Fruit fly (Drosophila melanogaster) whole organism, embryonic: ENCODE results near the gene Ssu72.

Experiments
- ATbp ChIP-seq: fragments of 200-800 bp; sonication (Bioruptor generic); optimal IDR thresholded peaks from 2 replicates; lab custom pipeline; 2017; ENCODE audit warnings: missing biosample characterization, mild to moderate bottlenecking, missing genetic modification characterization, missing genetic modification reagents
- Antp ChIP-seq: fragments of 200-800 bp; sonication (Bioruptor generic); optimal IDR thresholded peaks from 3 replicates; lab custom pipeline; 2016; ENCODE audit warnings: missing biosample characterization, missing genetic modification characterization
- Awh ChIP-seq: fragments of 200-800 bp; sonication (Bioruptor generic); IDR thresholded peaks from 2 replicates; pipeline ENCODE4, ENCODE4 v1.3.6; 2022; ENCODE audit warnings: missing biosample characterization, missing genetic modification characterization
- CG10959 ChIP-seq: fragments of 200-800 bp; sonication (Bioruptor generic); IDR thresholded peaks from 2 replicates; pipeline ENCODE4 v1.3.6; 2022; ENCODE audit warnings: missing biosample characterization, missing genetic modification characterization
- CG12219 ChIP-seq: fragments of 200-800 bp; sonication (Bioruptor generic); optimal IDR thresholded peaks from 3 replicates; lab custom pipeline; 2018; ENCODE audit warnings: missing biosample characterization, mild to moderate bottlenecking, missing genetic modification characterization
- CG14050 ChIP-seq: fragments of 200-800 bp; sonication (Bioruptor generic); IDR thresholded peaks from 3 replicates; pipeline ENCODE4 v1.3.6; 2022; ENCODE audit warnings: missing biosample characterization, missing genetic modification characterization
- CG15011 ChIP-seq: fragments of 200-800 bp; sonication (Bioruptor generic); optimal IDR thresholded peaks from 3 replicates; lab custom pipeline; 2018; ENCODE audit warnings: missing biosample characterization, mild to moderate bottlenecking, missing genetic modification characterization
- CG16815 ChIP-seq: fragments of 200-800 bp; sonication (Bioruptor generic); optimal IDR thresholded peaks from 3 replicates; lab custom pipeline; 2017; ENCODE audit warnings: missing biosample characterization, mild to moderate bottlenecking, missing genetic modification characterization
- CG17568 ChIP-seq: fragments of 200-800 bp; sonication (Bioruptor generic); optimal IDR thresholded peaks from 2 replicates; lab custom pipeline; 2018; ENCODE audit warnings: missing biosample characterization, mild to moderate bottlenecking, missing genetic modification characterization, moderate library complexity
- CG17612 ChIP-seq: fragments of 200-800 bp; sonication (Bioruptor generic); IDR thresholded peaks from 2 replicates; pipeline ENCODE4 v1.3.6; 2022; ENCODE audit warnings: missing biosample characterization, missing genetic modification characterization
- CG18764 ChIP-seq: fragments of 200-800 bp; sonication (Bioruptor generic); optimal IDR thresholded peaks from 3 replicates; lab custom pipeline; 2016; ENCODE audit warnings: missing biosample characterization, missing genetic modification characterization
- CG30020 ChIP-seq: fragments of 200-800 bp; optimal IDR thresholded peaks from 2 replicates; lab custom pipeline; 2019; ENCODE audit warnings: missing biosample characterization, mild to moderate bottlenecking, missing genetic modification characterization, moderate library complexity
- CG31388 ChIP-seq: fragments of 200-800 bp; sonication (Bioruptor generic); optimal IDR thresholded peaks from 2 replicates; lab custom pipeline; 2016; ENCODE audit warnings: missing biosample characterization, missing genetic modification characterization
- CG33557 ChIP-seq: fragments of 200-800 bp; sonication (Bioruptor generic); optimal IDR thresholded peaks from 2 replicates; lab custom pipeline; 2019; ENCODE audit warnings: missing biosample characterization, mild to moderate bottlenecking, missing genetic modification characterization, moderate library complexity
- CG4820 ChIP-seq: fragments of 200-800 bp; sonication (Bioruptor generic); optimal IDR thresholded peaks from 3 replicates; lab custom pipeline; 2016; ENCODE audit warnings: missing biosample characterization, missing genetic modification characterization
- CG6654 ChIP-seq: fragments of 200-800 bp; sonication (Bioruptor generic); optimal IDR thresholded peaks from 2 replicates; lab custom pipeline; 2017; ENCODE audit warnings: missing biosample characterization, mild to moderate bottlenecking, missing genetic modification characterization
- CG7963 ChIP-seq: fragments of 200-800 bp; sonication (Bioruptor generic); IDR thresholded peaks from 3 replicates; pipeline ENCODE4 v1.3.6; 2022; ENCODE audit warnings: missing biosample characterization, missing genetic modification characterization; ENCODE audit not compliant: partially characterized antibody
- CG8281 ChIP-seq: fragments of 200-800 bp; sonication (Bioruptor generic); optimal IDR thresholded peaks from 2 replicates; lab custom pipeline; 2018; ENCODE audit warnings: missing biosample characterization, mild to moderate bottlenecking, missing genetic modification characterization, moderate library complexity
- CoRest ChIP-seq: fragments of 200-800 bp; sonication (Bioruptor generic); optimal IDR thresholded peaks from 3 replicates; lab custom pipeline; 2018; ENCODE audit warnings: missing biosample characterization, mild to moderate bottlenecking, missing genetic modification characterization, moderate library complexity
- D19B ChIP-seq: fragments of 200-800 bp; sonication (Bioruptor generic); optimal IDR thresholded peaks from 2 replicates; lab custom pipeline; 2017; ENCODE audit warnings: missing biosample characterization, mild to moderate bottlenecking, missing genetic modification characterization
- Dip2 ChIP-seq: fragments of 200-800 bp; sonication (Bioruptor generic); IDR thresholded peaks from 2 replicates; pipeline ENCODE4 v1.3.6; 2022; ENCODE audit warnings: missing biosample characterization, missing genetic modification characterization
- Dll ChIP-seq: fragments of 200-800 bp; sonication (Bioruptor generic); IDR thresholded peaks from 4 replicates; pipeline ENCODE4 v1.3.6; 2022; ENCODE audit warnings: missing biosample characterization, missing genetic modification characterization; ENCODE audit not compliant: partially characterized antibody
- Doc2 ChIP-seq: fragments of 200-800 bp; sonication (Bioruptor generic); IDR thresholded peaks from 2 replicates; pipeline ENCODE4 v1.3.6; 2022; ENCODE audit warnings: missing biosample characterization, missing genetic modification characterization
- Dp ChIP-seq: fragments of 200-800 bp; sonication (Bioruptor generic); optimal IDR thresholded peaks from 2 replicates; lab custom pipeline; 2018; ENCODE audit warnings: missing biosample characterization, mild to moderate bottlenecking, missing genetic modification characterization, moderate library complexity
- Fer1 ChIP-seq: fragments of 200-800 bp; sonication (Bioruptor generic); optimal IDR thresholded peaks from 2 replicates; lab custom pipeline; 2017; ENCODE audit warnings: missing biosample characterization, mild to moderate bottlenecking, missing genetic modification characterization
- GATAe ChIP-seq: fragments of 200-800 bp; sonication (Bioruptor generic); conservative IDR thresholded peaks from 2 replicates; pipeline ENCODE4 v1.3.6; 2022; ENCODE audit warnings: missing biosample characterization, missing genetic modification characterization
- Hmx ChIP-seq: fragments of 200-800 bp; sonication (Bioruptor generic); optimal IDR thresholded peaks from 2 replicates; lab custom pipeline; 2016; ENCODE audit warnings: missing biosample characterization, missing genetic modification characterization
- Jarid2 ChIP-seq: fragments of 200-800 bp; sonication (Bioruptor generic); optimal IDR thresholded peaks from 3 replicates; lab custom pipeline; 2017; ENCODE audit warnings: mild to moderate bottlenecking, missing biosample characterization, missing genetic modification reagents, missing genetic modification characterization
- Mes4 ChIP-seq: fragments of 200-800 bp; sonication (Bioruptor generic); optimal IDR thresholded peaks from 2 replicates; lab custom pipeline; 2016; ENCODE audit warnings: missing biosample characterization, missing genetic modification characterization
- Sox100B ChIP-seq: fragments of 200-800 bp; sonication (Bioruptor generic); optimal IDR thresholded peaks from 3 replicates; lab custom pipeline; 2018; ENCODE audit warnings: missing biosample characterization, mild to moderate bottlenecking, missing genetic modification characterization
- Xbp1 ChIP-seq: fragments of 200-800 bp; sonication (Bioruptor generic); optimal IDR thresholded peaks from 3 replicates; lab custom pipeline; 2016; ENCODE audit warnings: missing biosample characterization, mild to moderate bottlenecking, missing genetic modification characterization
- ap ChIP-seq: fragments of 200-800 bp; sonication (Bioruptor generic); IDR thresholded peaks from 2 replicates; pipeline ENCODE4 v1.3.6; 2022; ENCODE audit warnings: missing biosample characterization, missing genetic modification characterization
- bcd ChIP-seq: fragments of 200-800 bp; sonication (Bioruptor generic); optimal IDR thresholded peaks from 2 replicates; lab custom pipeline; 2017; ENCODE audit warnings: missing biosample characterization, mild to moderate bottlenecking, missing genetic modification characterization
- cad ChIP-seq: fragments of >200 bp; optimal IDR thresholded peaks from 2 replicates; lab custom pipeline; 2017; ENCODE audit warnings: missing biosample characterization, missing genetic modification characterization
- chn ChIP-seq: fragments of 200-800 bp; sonication (Bioruptor generic); optimal IDR thresholded peaks from 2 replicates; lab custom pipeline; 2016; ENCODE audit warnings: missing biosample characterization, missing genetic modification characterization
- en ChIP-seq: fragments of 200-800 bp; sonication (Bioruptor generic); optimal IDR thresholded peaks from 2 replicates; lab custom pipeline; 2016; ENCODE audit warnings: missing biosample characterization, missing genetic modification characterization
- gce ChIP-seq: fragments of 200-800 bp; sonication (Bioruptor generic); IDR thresholded peaks from 3 replicates; pipeline ENCODE4 v1.3.6; 2022; ENCODE audit warnings: missing biosample characterization, missing genetic modification characterization
- ham ChIP-seq: fragments of 200-800 bp; sonication (Bioruptor generic); IDR thresholded peaks from 2 replicates; pipeline ENCODE4 v1.3.6; 2022; ENCODE audit warnings: missing biosample characterization, missing genetic modification characterization
- hth ChIP-seq: fragments of >200 bp; optimal IDR thresholded peaks from 2 replicates; lab custom pipeline; 2017; ENCODE audit warnings: inconsistent platforms
- oc ChIP-seq: fragments of 200-800 bp; sonication (Bioruptor generic); optimal IDR thresholded peaks from 2 replicates; lab custom pipeline; 2018; ENCODE audit warnings: missing biosample characterization, mild to moderate bottlenecking, missing genetic modification characterization, moderate library complexity
- run ChIP-seq: fragments of 200-800 bp; sonication (Bioruptor generic); optimal IDR thresholded peaks from 3 replicates; lab custom pipeline; 2018; ENCODE audit warnings: missing biosample characterization, mild to moderate bottlenecking, missing genetic modification characterization
- scrt ChIP-seq: fragments of 200-800 bp; sonication (Bioruptor generic); optimal IDR thresholded peaks from 2 replicates; lab custom pipeline; 2018; ENCODE audit warnings: missing biosample characterization, mild to moderate bottlenecking, missing genetic modification characterization, moderate library complexity
- shn ChIP-seq: fragments of 200-800 bp; sonication (Bioruptor generic); optimal IDR thresholded peaks from 3 replicates; lab custom pipeline; 2016; ENCODE audit warnings: missing biosample characterization, missing genetic modification characterization
- sisA ChIP-seq: fragments of 200-800 bp; sonication (Bioruptor generic); IDR thresholded peaks from 2 replicates; pipeline ENCODE4 v1.3.6; 2022; ENCODE audit warnings: missing biosample characterization, missing genetic modification characterization
- slou ChIP-seq: fragments of 200-800 bp; sonication (Bioruptor generic); optimal IDR thresholded peaks from 3 replicates; lab custom pipeline; 2016; ENCODE audit warnings: missing biosample characterization, missing genetic modification characterization
- so ChIP-seq: fragments of 200-800 bp; sonication (Bioruptor generic); IDR thresholded peaks from 3 replicates; pipeline ENCODE4 v1.3.6; 2022; ENCODE audit warnings: missing biosample characterization, missing genetic modification characterization
- tin ChIP-seq: fragments of 200-800 bp; sonication (Bioruptor generic); optimal IDR thresholded peaks from 3 replicates; lab custom pipeline; 2016; ENCODE audit warnings: missing biosample characterization, missing genetic modification characterization
- unc-4 ChIP-seq: fragments of 200-800 bp; sonication (Bioruptor generic); IDR thresholded peaks from 2 replicates; pipeline ENCODE4 v1.3.6; 2022; ENCODE audit warnings: missing biosample characterization, missing genetic modification characterization; ENCODE audit not compliant: partially characterized antibody
- wdn ChIP-seq: fragments of 200-800 bp; sonication (Bioruptor generic); IDR thresholded peaks from 2 replicates; pipeline ENCODE4 v1.3.6; 2022; ENCODE audit warnings: missing biosample characterization, missing genetic modification characterization
- zen2 ChIP-seq: fragments of 200-800 bp; sonication (Bioruptor generic); IDR thresholded peaks from 3 replicates; pipeline ENCODE4 v1.3.6; 2022; ENCODE audit warnings: missing biosample characterization, missing genetic modification characterization; ENCODE audit not compliant: partially characterized antibody

Ssu72 gene

DNA sequence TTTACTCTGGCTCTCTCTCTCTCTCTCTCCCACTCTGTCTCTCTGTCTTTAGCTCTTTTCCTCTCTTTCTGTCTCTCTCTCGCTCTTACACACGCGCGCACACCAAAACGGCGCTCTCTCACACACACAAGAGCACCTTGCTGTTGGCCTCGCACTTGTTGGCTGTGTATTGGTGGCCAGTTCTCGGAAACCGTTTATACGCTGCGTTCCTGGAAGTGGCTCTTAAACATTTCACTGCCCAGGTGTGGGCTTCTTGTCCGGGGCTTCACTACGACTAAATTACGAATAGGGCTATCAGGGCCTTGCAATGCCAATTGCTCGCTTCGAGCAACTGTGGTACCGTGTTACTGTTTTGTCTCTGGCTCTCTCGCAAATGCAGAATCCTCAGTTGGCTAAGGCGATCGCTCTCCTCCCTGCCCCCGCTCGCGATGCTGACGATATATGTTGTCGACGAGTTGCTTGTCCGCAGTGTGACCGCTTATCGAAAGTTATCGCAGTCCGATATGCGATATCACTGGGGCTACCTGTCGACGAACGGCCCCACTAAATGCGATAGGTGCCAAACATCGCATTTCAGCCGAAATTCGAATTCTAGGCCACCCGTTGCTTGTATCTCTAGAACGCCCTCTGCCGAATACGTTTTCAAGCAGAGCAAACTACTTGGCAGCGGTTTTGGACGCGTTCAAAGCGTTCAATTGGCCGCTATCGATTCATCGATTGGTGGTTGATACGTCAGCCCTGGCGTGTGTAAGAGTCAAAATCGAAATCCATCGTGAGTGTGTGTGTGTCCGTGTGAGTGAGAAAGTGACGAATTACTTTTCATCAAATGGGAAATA lies 18.9 kb downstream of the Ssu72 start, which contains the start of the genes dome and Ubqn (continued):
- peak; percentile 90 for TF ChIP-seq unc-4 (GFP tag; lab: Robert Waterston, UW)
- no peak for TF ChIP-seq CG6654 (GFP tag; lab: Kevin White, UChicago)
- no peak for TF ChIP-seq CG16815 (GFP tag; lab: Kevin White, UChicago)
- TF ChIP-seq CG17612 (GFP tag; lab: Robert Waterston, UW) = no peak
- no peak for TF ChIP-seq Hmx (GFP tag; lab: Kevin White, UChicago)
- TF ChIP-seq Antp (GFP tag; lab: Kevin White, UChicago) = no peak
- TF ChIP-seq run = no peak
- no peak for TF ChIP-seq Sox100B (GFP tag; lab: Kevin White, UChicago)
- peak; percentile 1 for TF ChIP-seq CoRest
- TF ChIP-seq Awh (GFP tag; lab: Robert Waterston, UW) = no peak
- TF ChIP-seq ap = no peak
- TF ChIP-seq sisA (GFP tag; lab: Robert Waterston, UW) = no peak
- TF ChIP-seq wdn = no peak
- TF ChIP-seq scrt (GFP tag; lab: Kevin White, UChicago) = peak; percentile 18
- no peak for TF ChIP-seq hth (lab: Kevin White, UChicago)
- TF ChIP-seq tin (GFP tag; lab: Kevin White, UChicago) = no peak
- TF ChIP-seq CG17568 (GFP tag; lab: Kevin White, UChicago) = no peak
- peak; percentile 34 for TF ChIP-seq CG4820 (GFP tag; lab: Kevin White, UChicago)
- no peak for TF ChIP-seq oc
- no peak for TF ChIP-seq en
- peak; percentile 68 for TF ChIP-seq zen2 (GFP tag; lab: Robert Waterston, UW)
- no peak for TF ChIP-seq CG18764 (GFP tag; lab: Kevin White, UChicago)
- TF ChIP-seq CG8281 (tag; lab: Kevin White, UChicago) = no peak
- TF ChIP-seq bcd = no peak
- no peak for TF ChIP-seq D19B (GFP tag; lab: Kevin White, UChicago)
- TF ChIP-seq Dip2 (GFP tag; lab: Robert Waterston, UW) = no peak
- 0 out of 3 replicates have a peak, but pooled peaks have one; percentile 9 for TF ChIP-seq gce (GFP tag; lab: Robert Waterston, UW)
- TF ChIP-seq CG14050 (GFP tag; lab: Robert Waterston, UW) = no peak
- no peak for TF ChIP-seq shn
- no peak for TF ChIP-seq cad (GFP tag; lab: Kevin White, UChicago)
- TF ChIP-seq CG10959 (GFP tag; lab: Robert Waterston, UW) = no peak
- TF ChIP-seq Dp = peak; percentile 49
- peak; percentile 48 for TF ChIP-seq Fer1 (GFP tag; lab: Kevin White, UChicago)
- no peak for TF ChIP-seq ham (GFP tag; lab: Robert Waterston, UW)
- no peak for TF ChIP-seq Jarid2
- TF ChIP-seq CG33557 (GFP tag; lab: Kevin White, UChicago) = no peak
- no peak for TF ChIP-seq CG12219
- TF ChIP-seq Doc2 (GFP tag; lab: Robert Waterston, UW) = no peak
- no peak for TF ChIP-seq chn (GFP tag; lab: Kevin White, UChicago)
- no peak for TF ChIP-seq ATbp (GFP tag; lab: Kevin White, UChicago)
- TF ChIP-seq CG30020 = peak; percentile 63
- TF ChIP-seq Xbp1 (GFP tag; lab: Kevin White, UChicago) = no peak
- TF ChIP-seq GATAe = no peak
- no peak for TF ChIP-seq CG15011 (GFP tag; lab: Kevin White, UChicago)
- no peak for TF ChIP-seq CG31388 (GFP tag; lab: Kevin White, UChicago)
- no peak for TF ChIP-seq Mes4 (GFP tag; lab: Kevin White, UChicago)
- no peak for TF ChIP-seq so (GFP tag; lab: Robert Waterston, UW)
- no peak for TF ChIP-seq slou (GFP tag; lab: Kevin White, UChicago)
- peak; percentile 93 for TF ChIP-seq Dll (GFP tag; lab: Robert Waterston, UW)
- TF ChIP-seq CG7963 (GFP tag; lab: Robert Waterston, UW) = peak; percentile 85
